Worm (Caenorhabditis elegans): ENCODE results near the gene irld-42.

irld-42 gene

DNA sequence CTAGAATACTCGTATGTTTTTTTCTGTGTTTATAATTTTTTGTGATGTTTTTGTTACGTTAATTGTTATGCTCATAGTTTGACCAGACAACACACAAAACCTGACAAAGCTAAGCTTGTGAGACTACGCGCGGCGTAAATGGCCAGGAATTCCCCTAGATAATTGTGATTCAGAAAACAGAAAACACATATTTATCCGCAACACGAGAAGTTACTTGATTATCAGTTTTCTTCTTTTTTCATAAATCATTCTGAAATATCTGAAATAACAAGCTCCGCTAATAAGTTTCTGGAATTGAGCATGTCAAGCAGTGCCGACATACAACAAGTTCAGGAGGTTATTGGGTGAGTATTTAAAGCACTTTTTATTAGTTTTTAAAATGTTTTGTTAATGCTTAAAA, 42.6 kb downstream of the irld-42 start, which contains the start of gene srw-100:
TSS of gene srw-100 (plus strand) at position 301 of the 400 bp plus-strand sequence.
- TF ChIP-seq unc-39 (tag; optimal IDR thresholded peaks at IDR 0.05) = no peak
- TF ChIP-seq unc-120 (tag; optimal IDR thresholded peaks at IDR 0.05; ENCODE audit: poor library complexity, severe bottlenecking) = no peak
- TF ChIP-seq ces-1 (GFP tag; optimal IDR thresholded peaks at IDR 0.05) = no peak
- TF ChIP-seq blmp-1 (tag; optimal IDR thresholded peaks at IDR 0.05) = no peak
- TF ChIP-seq ham-2 (GFP tag; optimal IDR thresholded peaks at IDR 0.05) = no peak
- TF ChIP-seq pha-4 (tag; optimal IDR thresholded peaks at IDR 0.05) = no peak
- no peak for TF ChIP-seq cnd-1 (tag; optimal IDR thresholded peaks at IDR 0.05)
- TF ChIP-seq flh-1 (GFP tag; optimal IDR thresholded peaks at IDR 0.05) = no peak
- no peak for TF ChIP-seq nhr-2 (tag; optimal IDR thresholded peaks at IDR 0.05)
- TF ChIP-seq nhr-12 (tag; optimal IDR thresholded peaks at IDR 0.05) = no peak
- no peak for TF ChIP-seq lin-13 (tag; optimal IDR thresholded peaks at IDR 0.05)
- no peak for TF ChIP-seq nhr-28 (tag; optimal IDR thresholded peaks at IDR 0.05)

- TF ChIP-seq lsy-2 (tag; optimal IDR thresholded peaks at IDR 0.05) (no peak), unc-39 (tag; optimal IDR thresholded peaks at IDR 0.05) (no peak), elt-3 (tag; optimal IDR thresholded peaks at IDR 0.05) (no peak)
Measured at ce11 chrV:1716892-1717291, 48.6 kb downstream of the irld-42 start, which contains the start of gene srw-103. TSS of gene srw-103 (plus strand) at chrV:1717192.

DNA sequence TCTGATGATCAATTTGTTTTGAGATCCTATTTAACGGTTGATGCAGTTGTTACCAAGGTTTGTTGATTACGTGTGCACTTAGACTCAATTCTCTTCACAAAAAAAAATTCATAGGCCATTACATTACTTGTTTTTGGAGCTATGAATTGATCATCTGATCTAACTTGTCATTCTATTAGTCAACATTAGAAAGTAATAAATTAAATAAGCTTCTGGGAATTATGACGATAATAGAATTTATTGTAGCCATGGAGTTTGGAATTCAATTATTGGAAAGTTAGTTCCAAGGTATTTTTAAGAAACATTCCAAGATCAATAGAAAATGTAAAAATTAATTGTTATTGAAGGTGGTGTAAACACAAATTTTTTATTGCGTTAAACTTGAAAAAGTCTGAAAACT, 49.9 kb downstream of the irld-42 start:
- TF ChIP-seq drap-1 (GFP tag; optimal IDR thresholded peaks at IDR 0.05) = no peak

DNA sequence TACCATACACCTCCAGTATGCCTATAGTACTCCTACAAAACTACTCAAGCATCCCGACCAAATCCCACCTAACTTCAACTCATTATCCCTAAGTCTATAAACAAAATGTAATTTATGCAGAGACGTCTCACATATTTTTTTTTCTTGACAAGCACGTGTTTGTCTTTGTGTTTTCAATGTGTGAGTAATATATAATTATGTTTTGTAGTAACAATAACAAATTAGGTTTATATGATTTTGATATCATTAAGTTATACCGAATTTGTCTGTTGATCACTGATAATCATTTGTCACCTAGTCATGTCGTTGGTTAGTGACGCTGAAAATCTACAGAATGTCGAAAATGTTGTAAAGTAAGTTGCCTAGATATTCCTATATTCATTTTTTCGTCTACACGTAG, 51.6 kb downstream of the irld-42 start, which contains the start of gene srw-102:
TSS of gene srw-102 (plus strand) at position 301 of the 400 bp plus-strand sequence.
- no peak for TF ChIP-seq mls-2 (tag; optimal IDR thresholded peaks at IDR 0.05)
- TF ChIP-seq zip-8 (tag; optimal IDR thresholded peaks at IDR 0.05) = no peak
- no peak for TF ChIP-seq ceh-83 (GFP tag; optimal IDR thresholded peaks at IDR 0.05)
- no peak for TF ChIP-seq tbx-8 (GFP tag; optimal IDR thresholded peaks at IDR 0.05)
- no peak for TF ChIP-seq elt-1 (tag; optimal IDR thresholded peaks at IDR 0.05; ENCODE audit: borderline replicate concordance, insufficient read depth)
